Fruit fly (Drosophila melanogaster) whole organism, embryonic: ENCODE measurements around the gene CG32568.

ENCODE experiments used
- ATbp ChIP-seq: fragments of 200-800 bp; sonication (Bioruptor generic); optimal IDR thresholded peaks from 2 replicates; lab custom pipeline; 2017; ENCODE audit warnings: missing biosample characterization, mild to moderate bottlenecking, missing genetic modification characterization, missing genetic modification reagents
- Bgb ChIP-seq: fragments of 200-800 bp; sonication (Bioruptor generic); IDR thresholded peaks from 2 replicates; pipeline ENCODE4 v1.3.6; 2022; ENCODE audit warnings: missing biosample characterization, missing genetic modification characterization; ENCODE audit not compliant: partially characterized antibody
- CG10959 ChIP-seq: fragments of 200-800 bp; sonication (Bioruptor generic); IDR thresholded peaks from 2 replicates; pipeline ENCODE4 v1.3.6; 2022; ENCODE audit warnings: missing biosample characterization, missing genetic modification characterization
- CG13287 ChIP-seq: fragments of 200-800 bp; sonication (Bioruptor generic); IDR thresholded peaks from 2 replicates; pipeline ENCODE4 v1.3.6; 2022; ENCODE audit warnings: missing biosample characterization, missing genetic modification characterization; ENCODE audit not compliant: partially characterized antibody
- CG13775 ChIP-seq: fragments of 200-800 bp; sonication (Bioruptor generic); optimal IDR thresholded peaks from 3 replicates; lab custom pipeline; 2017; ENCODE audit warnings: missing biosample characterization, mild to moderate bottlenecking, missing genetic modification characterization
- CG13894 ChIP-seq: fragments of 200-800 bp; sonication (Bioruptor generic); optimal IDR thresholded peaks from 3 replicates; lab custom pipeline; 2018; ENCODE audit warnings: missing biosample characterization, mild to moderate bottlenecking, missing genetic modification characterization, moderate library complexity
- CG14014 ChIP-seq: fragments of 200-800 bp; sonication (Bioruptor generic); IDR thresholded peaks from 2 replicates; pipeline ENCODE4 v1.3.6; 2022; ENCODE audit warnings: missing biosample characterization, missing genetic modification characterization
- CG15073 ChIP-seq: fragments of 200-800 bp; sonication (Bioruptor generic); optimal IDR thresholded peaks from 2 replicates; lab custom pipeline; 2016; ENCODE audit warnings: missing biosample characterization, missing genetic modification characterization
- CG18599 ChIP-seq: fragments of 200-800 bp; sonication (Bioruptor generic); optimal IDR thresholded peaks from 3 replicates; lab custom pipeline; 2017; ENCODE audit warnings: missing biosample characterization, missing genetic modification characterization, mild to moderate bottlenecking, moderate library complexity, missing genetic modification reagents
- CG2712 ChIP-seq: fragments of 200-800 bp; optimal IDR thresholded peaks from 3 replicates; lab custom pipeline; 2019; ENCODE audit warnings: missing biosample characterization, mild to moderate bottlenecking, missing genetic modification characterization, moderate library complexity
- CG2875 ChIP-seq: fragments of 200-800 bp; sonication (Bioruptor generic); optimal IDR thresholded peaks from 2 replicates; lab custom pipeline; 2017; ENCODE audit warnings: missing biosample characterization, mild to moderate bottlenecking, missing genetic modification characterization, missing genetic modification reagents
- CG3995 ChIP-seq: fragments of 200-800 bp; sonication (Bioruptor generic); optimal IDR thresholded peaks from 3 replicates; lab custom pipeline; 2016; ENCODE audit warnings: missing biosample characterization, missing genetic modification characterization
- CG4360 ChIP-seq: fragments of 200-800 bp; sonication (Bioruptor generic); IDR thresholded peaks from 2 replicates; pipeline ENCODE4 v1.3.6; 2022; ENCODE audit warnings: missing biosample characterization, missing genetic modification characterization
- CG6683 ChIP-seq: fragments of 200-800 bp; sonication (Bioruptor generic); optimal IDR thresholded peaks from 2 replicates; lab custom pipeline; 2017; ENCODE audit warnings: missing biosample characterization, mild to moderate bottlenecking, missing genetic modification characterization, missing genetic modification reagents
- CG6791 ChIP-seq: fragments of 200-800 bp; sonication (Bioruptor generic); IDR thresholded peaks from 3 replicates; pipeline ENCODE4 v1.3.6; 2022; ENCODE audit warnings: missing biosample characterization, missing genetic modification characterization; ENCODE audit not compliant: partially characterized antibody
- CG7372 ChIP-seq: fragments of 200-800 bp; sonication (Bioruptor generic); IDR thresholded peaks from 2 replicates; pipeline ENCODE4 v1.3.6; 2022; ENCODE audit warnings: missing biosample characterization, missing genetic modification characterization
- CG8924 ChIP-seq: fragments of 200-800 bp; optimal IDR thresholded peaks from 3 replicates; lab custom pipeline; 2019; ENCODE audit warnings: missing biosample characterization, mild to moderate bottlenecking, missing genetic modification characterization, moderate library complexity
- CG9817 ChIP-seq: fragments of 200-800 bp; sonication (Bioruptor generic); optimal IDR thresholded peaks from 2 replicates; lab custom pipeline; 2018; ENCODE audit warnings: missing biosample characterization, mild to moderate bottlenecking, missing genetic modification characterization, moderate library complexity
- Dip2 ChIP-seq: fragments of 200-800 bp; sonication (Bioruptor generic); IDR thresholded peaks from 2 replicates; pipeline ENCODE4 v1.3.6; 2022; ENCODE audit warnings: missing biosample characterization, missing genetic modification characterization
- Dp ChIP-seq: fragments of 200-800 bp; sonication (Bioruptor generic); optimal IDR thresholded peaks from 2 replicates; lab custom pipeline; 2018; ENCODE audit warnings: missing biosample characterization, mild to moderate bottlenecking, missing genetic modification characterization, moderate library complexity
- Dref ChIP-seq: fragments of 200-800 bp; sonication (Bioruptor generic); IDR thresholded peaks from 2 replicates; pipeline ENCODE4 v1.3.6; 2022; ENCODE audit warnings: missing biosample characterization, missing genetic modification characterization
- GATAe ChIP-seq: fragments of 200-800 bp; sonication (Bioruptor generic); conservative IDR thresholded peaks from 2 replicates; pipeline ENCODE4 v1.3.6; 2022; ENCODE audit warnings: missing biosample characterization, missing genetic modification characterization
- HLH4C ChIP-seq: fragments of 200-800 bp; sonication (Bioruptor generic); IDR thresholded peaks from 3 replicates; pipeline ENCODE4 v1.3.6; 2022; ENCODE audit warnings: missing biosample characterization, missing genetic modification characterization; ENCODE audit not compliant: partially characterized antibody
- Rx ChIP-seq: fragments of 200-800 bp; sonication (Bioruptor generic); IDR thresholded peaks from 2 replicates; pipeline ENCODE4 v1.3.6; 2022; ENCODE audit warnings: missing biosample characterization, missing genetic modification characterization
- Side ChIP-seq: fragments of 200-800 bp; sonication (Bioruptor generic); optimal IDR thresholded peaks from 2 replicates; lab custom pipeline; 2016; ENCODE audit warnings: missing biosample characterization, missing genetic modification characterization
- Six4 ChIP-seq: fragments of 200-800 bp; sonication (Bioruptor generic); optimal IDR thresholded peaks from 2 replicates; lab custom pipeline; 2016; ENCODE audit warnings: missing biosample characterization, missing genetic modification characterization
- al ChIP-seq: fragments of 200-800 bp; sonication (Bioruptor generic); IDR thresholded peaks from 2 replicates; pipeline ENCODE4 v1.3.6; 2022; ENCODE audit warnings: missing biosample characterization, missing genetic modification characterization
- ara ChIP-seq: fragments of 200-800 bp; sonication (Bioruptor generic); IDR thresholded peaks from 2 replicates; pipeline ENCODE4 v1.3.6; 2022; ENCODE audit warnings: missing biosample characterization, missing genetic modification characterization
- ase ChIP-seq: fragments of 200-800 bp; sonication (Bioruptor generic); IDR thresholded peaks from 3 replicates; pipeline ENCODE4 v1.3.6; 2022; ENCODE audit warnings: missing biosample characterization, missing genetic modification characterization
- ash1 ChIP-seq: fragments of 200-800 bp; sonication (Bioruptor generic); optimal IDR thresholded peaks from 2 replicates; lab custom pipeline; 2018; ENCODE audit warnings: missing biosample characterization, mild to moderate bottlenecking, missing genetic modification characterization
- bbx ChIP-seq: fragments of 200-800 bp; sonication (Bioruptor generic); IDR thresholded peaks from 2 replicates; pipeline ENCODE4 v1.3.6; 2022; ENCODE audit warnings: missing biosample characterization, missing genetic modification characterization; ENCODE audit not compliant: partially characterized antibody
- bigmax ChIP-seq: fragments of 200-800 bp; sonication (Bioruptor generic); optimal IDR thresholded peaks from 2 replicates; lab custom pipeline; 2018; ENCODE audit warnings: missing biosample characterization, mild to moderate bottlenecking, missing genetic modification characterization
- crc ChIP-seq: fragments of 200-800 bp; sonication (Bioruptor generic); optimal IDR thresholded peaks from 2 replicates; lab custom pipeline; 2016; ENCODE audit warnings: missing biosample characterization, missing genetic modification characterization
- dmrt11E ChIP-seq: fragments of 200-800 bp; sonication (Bioruptor generic); optimal IDR thresholded peaks from 3 replicates; lab custom pipeline; 2018; ENCODE audit warnings: missing biosample characterization, mild to moderate bottlenecking, missing genetic modification characterization, moderate library complexity
- en ChIP-seq: fragments of 200-800 bp; sonication (Bioruptor generic); optimal IDR thresholded peaks from 2 replicates; lab custom pipeline; 2016; ENCODE audit warnings: missing biosample characterization, missing genetic modification characterization
- eyg ChIP-seq: fragments of 200-800 bp; sonication (Bioruptor generic); optimal IDR thresholded peaks from 3 replicates; lab custom pipeline; 2016; ENCODE audit warnings: missing biosample characterization, missing genetic modification characterization
- fru ChIP-seq: fragments of >200 bp; optimal IDR thresholded peaks from 2 replicates; lab custom pipeline; 2017
- grau ChIP-seq: fragments of 200-800 bp; optimal IDR thresholded peaks from 3 replicates; lab custom pipeline; 2019; ENCODE audit warnings: missing biosample characterization, mild to moderate bottlenecking, missing genetic modification characterization, moderate library complexity
- klu ChIP-seq: fragments of 200-800 bp; sonication (Bioruptor generic); IDR thresholded peaks from 2 replicates; pipeline ENCODE4 v1.3.6; 2022; ENCODE audit warnings: missing biosample characterization, missing genetic modification characterization
- lilli ChIP-seq: fragments of 200-800 bp; sonication (Bioruptor generic); optimal IDR thresholded peaks from 3 replicates; lab custom pipeline; 2016; ENCODE audit warnings: missing biosample characterization, missing genetic modification characterization
- peb ChIP-seq: fragments of 200-800 bp; sonication (Bioruptor generic); IDR thresholded peaks from 2 replicates; pipeline ENCODE4 v1.3.6; 2022; ENCODE audit warnings: missing biosample characterization, missing genetic modification characterization
- pho ChIP-seq: fragments of 200-800 bp; sonication (Bioruptor generic); optimal IDR thresholded peaks from 2 replicates; lab custom pipeline; 2016; ENCODE audit warnings: missing biosample characterization, missing genetic modification characterization
- phol ChIP-seq: fragments of 200-800 bp; sonication (Bioruptor generic); optimal IDR thresholded peaks from 3 replicates; lab custom pipeline; 2018; ENCODE audit warnings: missing biosample characterization, mild to moderate bottlenecking, missing genetic modification characterization, moderate library complexity
- prd ChIP-seq, 3 experiments: fragments of >200 bp in 2 of 3; fragments of 200-800 bp in 1 of 3; sonication (Bioruptor generic) in 1 of 3; optimal IDR thresholded peaks in 2 of 3; IDR thresholded peaks in 1 of 3; 2 replicates in 2 of 3; 3 replicates in 1 of 3; pipeline versions ENCODE4 v1.3.6 to Lab custom; 2017 to 2022; ENCODE audit warnings: missing biosample characterization in 1 of 3, missing genetic modification characterization in 1 of 3
- pros ChIP-seq: fragments of 200-800 bp; sonication (Bioruptor generic); optimal IDR thresholded peaks from 3 replicates; lab custom pipeline; 2019; ENCODE audit warnings: missing biosample characterization, mild to moderate bottlenecking, missing genetic modification characterization, moderate library complexity
- sc ChIP-seq, 3 experiments: fragments of >200 bp in 2 of 3; fragments of 200-800 bp in 1 of 3; sonication (Bioruptor generic) in 1 of 3; optimal IDR thresholded peaks; 2 replicates in 2 of 3; 3 replicates in 1 of 3; lab custom pipeline; 2017; ENCODE audit warnings: mild to moderate bottlenecking in 1 of 3, missing biosample characterization in 1 of 3, missing genetic modification characterization in 1 of 3, missing genetic modification reagents in 1 of 3
- slp2 ChIP-seq: fragments of 200-800 bp; sonication (Bioruptor generic); optimal IDR thresholded peaks from 2 replicates; lab custom pipeline; 2016; ENCODE audit warnings: missing biosample characterization, missing genetic modification characterization
- sug ChIP-seq: fragments of 200-800 bp; optimal IDR thresholded peaks from 2 replicates; lab custom pipeline; 2019; ENCODE audit warnings: missing biosample characterization, mild to moderate bottlenecking, missing genetic modification characterization, moderate library complexity
- tx ChIP-seq: fragments of 200-800 bp; sonication (Bioruptor generic); optimal IDR thresholded peaks from 2 replicates; lab custom pipeline; 2016; ENCODE audit warnings: missing biosample characterization, missing genetic modification characterization
- unc-4 ChIP-seq: fragments of 200-800 bp; sonication (Bioruptor generic); IDR thresholded peaks from 2 replicates; pipeline ENCODE4 v1.3.6; 2022; ENCODE audit warnings: missing biosample characterization, missing genetic modification characterization; ENCODE audit not compliant: partially characterized antibody

CG32568 gene

DNA sequence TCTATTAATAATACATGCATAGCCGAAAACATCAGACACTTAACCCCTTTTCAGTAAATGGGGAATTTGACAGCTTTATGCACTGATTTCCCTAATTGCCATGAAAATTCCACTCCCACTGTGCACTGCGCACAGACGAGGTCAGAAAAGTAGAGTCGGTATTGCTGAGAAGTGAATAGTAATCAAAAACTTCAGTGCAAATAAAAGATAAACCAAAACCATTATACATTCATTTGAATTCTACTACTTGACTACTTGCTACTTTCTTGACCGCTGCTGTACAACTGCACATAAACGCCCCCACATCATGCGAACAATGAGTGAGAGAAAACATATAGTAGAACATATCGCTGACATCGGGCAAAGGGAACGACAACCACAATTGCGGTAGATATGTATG, 49.3 kb upstream of the CG32568 start (continued):
- peak; percentile 78 for TF ChIP-seq tx
- TF ChIP-seq klu (GFP tag; lab: Robert Waterston, UW), result peak; percentile 72; the same call in 1 of the 2 replicates
- TF ChIP-seq bigmax (GFP tag; lab: Kevin White, UChicago), result no peak
- TF ChIP-seq CG6791 (GFP tag; lab: Robert Waterston, UW), result no peak
- no peak for TF ChIP-seq prd (optimal IDR thresholded peaks at IDR 0.05; lab: Kevin White, UChicago)
- peak; percentile 91 for TF ChIP-seq prd (GFP tag; IDR thresholded peaks at IDR 0.05; lab: Robert Waterston, UW)
- TF ChIP-seq peb (GFP tag; lab: Robert Waterston, UW), result peak; percentile 67
- TF ChIP-seq CG9817 (tag; lab: Kevin White, UChicago), result peak; percentile 71
- peak; percentile 57 for TF ChIP-seq pho (GFP tag; lab: Kevin White, UChicago)
- peak; percentile 78 for TF ChIP-seq CG18599
- TF ChIP-seq ase, result peak; percentile 79; the same call in 2 of the 3 replicates
- peak; percentile 90 for TF ChIP-seq CG2712 (tag; lab: Kevin White, UChicago)
- TF ChIP-seq CG4360 (GFP tag; lab: Robert Waterston, UW), result peak; percentile 68
- TF ChIP-seq ATbp (GFP tag; lab: Kevin White, UChicago), result peak; percentile 89
- peak; percentile 82 for TF ChIP-seq Six4 (GFP tag; lab: Kevin White, UChicago)
- peak; percentile 79 for TF ChIP-seq grau
- no peak for TF ChIP-seq CG3995 (GFP tag; lab: Kevin White, UChicago)
- peak; percentile 69 for TF ChIP-seq eyg (GFP tag; lab: Kevin White, UChicago)
- peak; percentile 86 for TF ChIP-seq CG14014 (GFP tag; lab: Robert Waterston, UW)
- TF ChIP-seq sug (tag; lab: Kevin White, UChicago), result peak; percentile 51
- no peak for TF ChIP-seq Dip2 (GFP tag; lab: Robert Waterston, UW)
- no peak for TF ChIP-seq unc-4 (GFP tag; lab: Robert Waterston, UW)
- peak; percentile 83 for TF ChIP-seq CG8924 (tag; lab: Kevin White, UChicago)
- TF ChIP-seq GATAe, result no peak
- no peak for TF ChIP-seq Bgb (GFP tag; lab: Robert Waterston, UW)
- peak; percentile 78 for TF ChIP-seq slp2 (GFP tag; lab: Kevin White, UChicago)
- no peak for TF ChIP-seq CG13287
- peak; percentile 66 for TF ChIP-seq crc (GFP tag; lab: Kevin White, UChicago)
- TF ChIP-seq Rx, result peak; percentile 89
- peak; percentile 63 for TF ChIP-seq al
- TF ChIP-seq en (GFP tag; lab: Kevin White, UChicago), result peak; percentile 64
- TF ChIP-seq ash1 (GFP tag; lab: Kevin White, UChicago), result peak; percentile 6
- TF ChIP-seq bbx, result no peak
- peak; percentile 93 for TF ChIP-seq ara (GFP tag; lab: Robert Waterston, UW)
- peak; percentile 25 for TF ChIP-seq CG6683 (GFP tag; lab: Kevin White, UChicago)
- peak; percentile 87 for TF ChIP-seq CG2875 (GFP tag; lab: Kevin White, UChicago)
- TF ChIP-seq Side, result peak; percentile 83
- no peak for TF ChIP-seq sc (optimal IDR thresholded peaks at IDR 0.05; lab: Kevin White, UChicago)
- TF ChIP-seq sc (GFP tag; optimal IDR thresholded peaks at IDR 0.05; lab: Kevin White, UChicago), result peak; percentile 81
- TF ChIP-seq CG15073, result peak; percentile 46
- peak; percentile 72 for TF ChIP-seq CG13775 (GFP tag; lab: Kevin White, UChicago)
- peak; percentile 84 for TF ChIP-seq phol (tag; lab: Kevin White, UChicago)
- peak; percentile 75 for TF ChIP-seq CG10959 (GFP tag; lab: Robert Waterston, UW)
- TF ChIP-seq pros (GFP tag; lab: Kevin White, UChicago), result no peak
- TF ChIP-seq HLH4C (GFP tag; lab: Robert Waterston, UW), result no peak
- peak; percentile 74; the same call in 1 of the 2 replicates for TF ChIP-seq CG7372 (GFP tag; lab: Robert Waterston, UW)
- TF ChIP-seq lilli, result peak; percentile 76
- no peak for TF ChIP-seq Dp (GFP tag; lab: Kevin White, UChicago)
- no peak for TF ChIP-seq fru (lab: Kevin White, UChicago)
- no peak for TF ChIP-seq Dref
- TF ChIP-seq CG13894 (tag; lab: Kevin White, UChicago), result no peak
- peak; percentile 85 for TF ChIP-seq dmrt11E (tag; lab: Kevin White, UChicago)
